Fruit fly (Drosophila melanogaster) whole organism, embryonic: Measurements from ENCODE around the gene CG1998.

Experiments used
- CG10979 ChIP-seq: fragments of 200-800 bp; sonication (Bioruptor generic); optimal IDR thresholded peaks from 2 replicates; lab custom pipeline; 2018; ENCODE audit warnings: missing biosample characterization, mild to moderate bottlenecking, missing genetic modification characterization, moderate library complexity
- CG11085 ChIP-seq: fragments of 200-800 bp; sonication (Bioruptor generic); IDR thresholded peaks from 2 replicates; pipeline ENCODE4 v1.3.6; 2022; ENCODE audit warnings: missing biosample characterization, missing genetic modification characterization
- CG12299 ChIP-seq: fragments of 200-800 bp; sonication (Bioruptor generic); optimal IDR thresholded peaks from 2 replicates; lab custom pipeline; 2018; ENCODE audit warnings: missing biosample characterization, mild to moderate bottlenecking, missing genetic modification characterization
- CG15514 ChIP-seq: fragments of 200-800 bp; sonication (Bioruptor generic); optimal IDR thresholded peaks from 3 replicates; lab custom pipeline; 2017; ENCODE audit warnings: missing biosample characterization, missing genetic modification characterization, mild to moderate bottlenecking, moderate library complexity, missing genetic modification reagents
- CG16779 ChIP-seq: fragments of 200-800 bp; sonication (Bioruptor generic); IDR thresholded peaks from 2 replicates; pipeline ENCODE4 v1.3.6; 2022; ENCODE audit warnings: missing biosample characterization, missing genetic modification characterization
- CG16815 ChIP-seq: fragments of 200-800 bp; sonication (Bioruptor generic); optimal IDR thresholded peaks from 3 replicates; lab custom pipeline; 2017; ENCODE audit warnings: missing biosample characterization, mild to moderate bottlenecking, missing genetic modification characterization
- CG17359 ChIP-seq: fragments of 200-800 bp; sonication (Bioruptor generic); optimal IDR thresholded peaks from 3 replicates; lab custom pipeline; 2018; ENCODE audit warnings: missing biosample characterization, mild to moderate bottlenecking, missing genetic modification characterization, moderate library complexity
- CG2712 ChIP-seq: fragments of 200-800 bp; optimal IDR thresholded peaks from 3 replicates; lab custom pipeline; 2019; ENCODE audit warnings: missing biosample characterization, mild to moderate bottlenecking, missing genetic modification characterization, moderate library complexity
- CG3407 ChIP-seq: fragments of 200-800 bp; sonication (Bioruptor generic); optimal IDR thresholded peaks from 2 replicates; lab custom pipeline; 2018; ENCODE audit warnings: missing biosample characterization, mild to moderate bottlenecking, missing genetic modification characterization
- CG3847 ChIP-seq: fragments of 200-800 bp; sonication (Bioruptor generic); IDR thresholded peaks from 2 replicates; pipeline ENCODE4 v1.3.6; 2022; ENCODE audit warnings: missing biosample characterization, missing genetic modification characterization
- CG4360 ChIP-seq: fragments of 200-800 bp; sonication (Bioruptor generic); IDR thresholded peaks from 2 replicates; pipeline ENCODE4 v1.3.6; 2022; ENCODE audit warnings: missing biosample characterization, missing genetic modification characterization
- CG6175 ChIP-seq: fragments of 200-800 bp; sonication (Bioruptor generic); IDR thresholded peaks from 3 replicates; pipeline ENCODE4 v1.3.6; 2022; ENCODE audit warnings: missing biosample characterization, missing genetic modification characterization
- CG7372 ChIP-seq: fragments of 200-800 bp; sonication (Bioruptor generic); IDR thresholded peaks from 2 replicates; pipeline ENCODE4 v1.3.6; 2022; ENCODE audit warnings: missing biosample characterization, missing genetic modification characterization
- CG8281 ChIP-seq: fragments of 200-800 bp; sonication (Bioruptor generic); optimal IDR thresholded peaks from 2 replicates; lab custom pipeline; 2018; ENCODE audit warnings: missing biosample characterization, mild to moderate bottlenecking, missing genetic modification characterization, moderate library complexity
- CG9932 ChIP-seq: fragments of 200-800 bp; sonication (Bioruptor generic); IDR thresholded peaks from 2 replicates; pipeline ENCODE4 v1.3.6; 2022; ENCODE audit warnings: missing biosample characterization, missing genetic modification characterization
- Dip2 ChIP-seq: fragments of 200-800 bp; sonication (Bioruptor generic); IDR thresholded peaks from 2 replicates; pipeline ENCODE4 v1.3.6; 2022; ENCODE audit warnings: missing biosample characterization, missing genetic modification characterization
- HLH3B ChIP-seq: fragments of 200-800 bp; sonication (Bioruptor generic); IDR thresholded peaks from 2 replicates; pipeline ENCODE4 v1.3.6; 2022; ENCODE audit warnings: missing biosample characterization, missing genetic modification characterization
- Hmr ChIP-seq: fragments of 200-800 bp; sonication (Bioruptor generic); optimal IDR thresholded peaks from 3 replicates; lab custom pipeline; 2017; ENCODE audit warnings: mild to moderate bottlenecking, missing biosample characterization, missing genetic modification reagents, missing genetic modification characterization
- MESR4 ChIP-seq: fragments of 200-800 bp; sonication (Bioruptor generic); optimal IDR thresholded peaks from 2 replicates; lab custom pipeline; 2018; ENCODE audit warnings: missing biosample characterization, mild to moderate bottlenecking, missing genetic modification characterization, moderate library complexity
- Med ChIP-seq: fragments of 200-800 bp; sonication (Bioruptor generic); peaks from one replicate; lab custom pipeline; 2016; ENCODE audit warnings: missing biosample characterization, missing genetic modification characterization, mild to moderate bottlenecking, inconsistent platforms, moderate library complexity
- Meics ChIP-seq: fragments of 200-800 bp; sonication (Bioruptor generic); optimal IDR thresholded peaks from 2 replicates; lab custom pipeline; 2017; ENCODE audit warnings: missing biosample characterization, mild to moderate bottlenecking, missing genetic modification characterization
- NC2β ChIP-seq: fragments of 200-800 bp; sonication (Bioruptor generic); optimal IDR thresholded peaks from 2 replicates; lab custom pipeline; 2016; ENCODE audit warnings: missing biosample characterization, missing genetic modification characterization
- PHDP ChIP-seq: fragments of 200-800 bp; sonication (Bioruptor generic); optimal IDR thresholded peaks from 3 replicates; lab custom pipeline; 2018; ENCODE audit warnings: missing biosample characterization, mild to moderate bottlenecking, missing genetic modification characterization, moderate library complexity
- Pdp1 ChIP-seq, 2 experiments: fragments of 200-800 bp; sonication (Bioruptor generic); optimal IDR thresholded peaks; 3 replicates each; lab custom pipeline; 2016; ENCODE audit warnings: missing biosample characterization in 2 of 2, missing genetic modification characterization in 2 of 2, mild to moderate bottlenecking in 1 of 2, moderate library complexity in 1 of 2
- Ptx1 ChIP-seq: fragments of 200-800 bp; sonication (Bioruptor generic); IDR thresholded peaks from 2 replicates; pipeline ENCODE4 v1.3.6; 2022; ENCODE audit warnings: missing biosample characterization, missing genetic modification characterization
- Ravus ChIP-seq: fragments of 200-800 bp; sonication (Bioruptor generic); IDR thresholded peaks from 2 replicates; pipeline ENCODE4 v1.3.6; 2022; ENCODE audit warnings: missing biosample characterization, missing genetic modification characterization
- Rx ChIP-seq: fragments of 200-800 bp; sonication (Bioruptor generic); IDR thresholded peaks from 2 replicates; pipeline ENCODE4 v1.3.6; 2022; ENCODE audit warnings: missing biosample characterization, missing genetic modification characterization
- Sry-β ChIP-seq: fragments of 200-800 bp; sonication (Bioruptor generic); optimal IDR thresholded peaks from 2 replicates; lab custom pipeline; 2018; ENCODE audit warnings: missing biosample characterization, mild to moderate bottlenecking, missing genetic modification characterization, moderate library complexity
- Ssrp ChIP-seq: fragments of 200-800 bp; sonication (Bioruptor generic); optimal IDR thresholded peaks from 2 replicates; lab custom pipeline; 2018; ENCODE audit warnings: missing biosample characterization, mild to moderate bottlenecking, missing genetic modification characterization, moderate library complexity
- bab2 ChIP-seq: fragments of 200-800 bp; sonication (Bioruptor generic); optimal IDR thresholded peaks from 2 replicates; lab custom pipeline; 2016; ENCODE audit warnings: missing biosample characterization, missing genetic modification characterization
- caup ChIP-seq: fragments of 200-800 bp; sonication (Bioruptor generic); optimal IDR thresholded peaks from 3 replicates; lab custom pipeline; 2017; ENCODE audit warnings: missing biosample characterization, mild to moderate bottlenecking, missing genetic modification characterization, moderate library complexity; ENCODE audit not compliant: severe bottlenecking
- cwo ChIP-seq: fragments of 200-800 bp; sonication (Bioruptor generic); optimal IDR thresholded peaks from 3 replicates; lab custom pipeline; 2017; ENCODE audit warnings: missing biosample characterization, missing genetic modification characterization, mild to moderate bottlenecking, moderate library complexity, missing genetic modification reagents
- danr ChIP-seq: fragments of 200-800 bp; sonication (Bioruptor generic); IDR thresholded peaks from 2 replicates; pipeline ENCODE4 v1.3.6; 2022; ENCODE audit warnings: missing biosample characterization, missing genetic modification characterization
- ems ChIP-seq: fragments of 200-800 bp; sonication (Bioruptor generic); optimal IDR thresholded peaks from 3 replicates; lab custom pipeline; 2016; ENCODE audit warnings: missing biosample characterization, missing genetic modification characterization
- esg ChIP-seq: fragments of 200-800 bp; sonication (Bioruptor generic); conservative IDR thresholded peaks from 2 replicates; pipeline ENCODE4 v1.3.6; 2022; ENCODE audit warnings: missing biosample characterization, missing genetic modification characterization
- ftz-f1 ChIP-seq: fragments of 200-800 bp; sonication (Bioruptor generic); optimal IDR thresholded peaks from 2 replicates; lab custom pipeline; 2016; ENCODE audit warnings: missing biosample characterization, missing genetic modification characterization
- ken ChIP-seq: fragments of 200-800 bp; sonication (Bioruptor generic); IDR thresholded peaks from 3 replicates; pipeline ENCODE4 v1.3.6; 2022; ENCODE audit warnings: missing biosample characterization, missing genetic modification characterization
- lmd ChIP-seq: fragments of 200-800 bp; sonication (Bioruptor generic); IDR thresholded peaks from 2 replicates; pipeline ENCODE4 v1.3.6; 2022; ENCODE audit warnings: missing biosample characterization, missing genetic modification characterization
- odd ChIP-seq: fragments of 200-800 bp; sonication (Bioruptor generic); optimal IDR thresholded peaks from 2 replicates; lab custom pipeline; 2017; ENCODE audit warnings: missing biosample characterization, mild to moderate bottlenecking, missing genetic modification characterization
- pan ChIP-seq, 4 experiments: fragments of >200 bp in 3 of 4; fragments of 200-800 bp in 1 of 4; sonication (Bioruptor generic) in 1 of 4; optimal IDR thresholded peaks in 3 of 4; IDR thresholded peaks in 1 of 4; 2 replicates each; pipeline versions ENCODE4 v1.3.6 to Lab custom; 2017 to 2022; ENCODE audit warnings: missing biosample characterization in 2 of 4, missing genetic modification characterization in 2 of 4, mixed read lengths in 1 of 4
- row ChIP-seq: fragments of 200-800 bp; sonication (Bioruptor generic); IDR thresholded peaks from 3 replicates; pipeline ENCODE4 v1.3.6; 2022; ENCODE audit warnings: missing biosample characterization, missing genetic modification characterization
- shn ChIP-seq: fragments of 200-800 bp; sonication (Bioruptor generic); optimal IDR thresholded peaks from 3 replicates; lab custom pipeline; 2016; ENCODE audit warnings: missing biosample characterization, missing genetic modification characterization
- sug ChIP-seq: fragments of 200-800 bp; optimal IDR thresholded peaks from 2 replicates; lab custom pipeline; 2019; ENCODE audit warnings: missing biosample characterization, mild to moderate bottlenecking, missing genetic modification characterization, moderate library complexity
- ttk ChIP-seq: fragments of 200-800 bp; sonication (Bioruptor generic); IDR thresholded peaks from 2 replicates; pipeline ENCODE4 v2.1.2; 2022; ENCODE audit warnings: missing biosample characterization, missing genetic modification characterization
- unpg ChIP-seq: fragments of 200-800 bp; sonication (Bioruptor generic); optimal IDR thresholded peaks from 3 replicates; lab custom pipeline; 2018; ENCODE audit warnings: missing biosample characterization, mild to moderate bottlenecking, missing genetic modification characterization, moderate library complexity
- vvl ChIP-seq: fragments of 200-800 bp; sonication (Bioruptor generic); IDR thresholded peaks from 2 replicates; pipeline ENCODE4 v1.3.6; 2022; ENCODE audit warnings: missing biosample characterization, missing genetic modification characterization
- wek ChIP-seq: fragments of 200-800 bp; sonication (Bioruptor generic); optimal IDR thresholded peaks from 3 replicates; lab custom pipeline; 2018; ENCODE audit warnings: missing biosample characterization, mild to moderate bottlenecking, missing genetic modification characterization, moderate library complexity
- z ChIP-seq: fragments of 200-800 bp; sonication (Bioruptor generic); IDR thresholded peaks from 3 replicates; pipeline ENCODE4 v1.3.6; 2022; ENCODE audit warnings: missing biosample characterization, missing genetic modification characterization

CG1998 gene

dm6 chrX:13390465-13391173, 22.3 kb downstream of the CG1998 start (continued):
- TF ChIP-seq vvl (GFP tag; lab: Robert Waterston, UW) (peak; percentile 76), danr (GFP tag; lab: Robert Waterston, UW) (0 out of 2 replicates have a peak, but pooled peaks have one; percentile 30), CG6175 (0 out of 3 replicates have a peak, but pooled peaks have one; percentile 14), pan (optimal IDR thresholded peaks at IDR 0.05; lab: Kevin White, UChicago) (no peak), pan (GFP tag; optimal IDR thresholded peaks at IDR 0.05 in 1 of 2, IDR thresholded peaks at IDR 0.05 in 1 of 2) (peak in 1 of 2 experiments; percentile 70), shn (GFP tag; lab: Kevin White, UChicago) (no peak), Ravus (peak; percentile 50), cwo (GFP tag; lab: Kevin White, UChicago) (peak; percentile 65), Dip2 (GFP tag; lab: Robert Waterston, UW) (no peak), CG9932 (peak; percentile 82), bab2 (GFP tag; lab: Kevin White, UChicago) (no peak), esg (peak; percentile 55), CG8281 (tag; lab: Kevin White, UChicago) (peak; percentile 14), Ssrp (tag; lab: Kevin White, UChicago) (peak; percentile 29), NC2β (GFP tag; lab: Kevin White, UChicago) (no peak), Sry-β (GFP tag; lab: Kevin White, UChicago) (no peak), CG3407 (GFP tag; lab: Kevin White, UChicago) (no peak), Pdp1 (GFP tag; optimal IDR thresholded peaks at IDR 0.05; lab: Kevin White, UChicago) (peak in 1 of 2 experiments; percentile 61), caup (GFP tag; lab: Kevin White, UChicago) (peak; percentile 74), wek (GFP tag; lab: Kevin White, UChicago) (no peak), ems (no peak), CG15514 (GFP tag; lab: Kevin White, UChicago) (peak; percentile 72), row (GFP tag; lab: Robert Waterston, UW) (peak; percentile 77), odd (GFP tag; lab: Kevin White, UChicago) (peak; percentile 31), CG17359 (tag; lab: Kevin White, UChicago) (peak; percentile 67), CG2712 (tag; lab: Kevin White, UChicago) (peak; percentile 71), ttk (0 out of 2 replicates have a peak, but pooled peaks have one; percentile 45), CG7372 (GFP tag; lab: Robert Waterston, UW) (peak; percentile 64), unpg (GFP tag; lab: Kevin White, UChicago) (peak; percentile 70), Hmr (GFP tag; lab: Kevin White, UChicago) (peak; percentile 85), CG11085 (peak; percentile 77), PHDP (peak; percentile 79), CG4360 (GFP tag; lab: Robert Waterston, UW) (no peak), Med (GFP tag; lab: Kevin White, UChicago) (peak; percentile 36), CG10979 (tag; lab: Kevin White, UChicago) (peak; percentile 4), Meics (GFP tag; lab: Kevin White, UChicago) (peak; percentile 85), sug (tag; lab: Kevin White, UChicago) (peak; percentile 51), CG16815 (GFP tag; lab: Kevin White, UChicago) (peak; percentile 38), MESR4 (GFP tag; lab: Kevin White, UChicago) (no peak), Ptx1 (GFP tag; lab: Robert Waterston, UW) (peak; percentile 77), CG16779 (GFP tag; lab: Robert Waterston, UW) (0 out of 2 replicates have a peak, but pooled peaks have one; percentile 3), lmd (peak; percentile 60; the same call in 1 of the 2 replicates), ftz-f1 (GFP tag; lab: Kevin White, UChicago) (no peak), HLH3B (peak; percentile 61), CG12299 (peak; percentile 43), z (GFP tag; lab: Robert Waterston, UW) (no peak), CG3847 (peak; percentile 66), Rx (peak; percentile 16; the same call in 1 of the 2 replicates), ken (GFP tag; lab: Robert Waterston, UW) (no peak)
